Worm (Caenorhabditis elegans) whole organism, mixed stage, embryonic: ENCODE results near the gene dsl-5.

Source experiments
- unc-39 ChIP-seq: fragments of 150-350 bp; optimal IDR thresholded peaks from 2 replicates; lab custom pipeline; 2014; ENCODE audit warnings: missing biosample characterization, missing genetic modification characterization
- unc-62 ChIP-seq: fragments of 150-350 bp; optimal IDR thresholded peaks from 2 replicates; lab custom pipeline; 2014; ENCODE audit warnings: missing biosample characterization, missing genetic modification reagents, missing genetic modification characterization
- zip-8 ChIP-seq: fragments of 150-350 bp; optimal IDR thresholded peaks from 2 replicates; lab custom pipeline; 2014; ENCODE audit warnings: missing biosample characterization, missing genetic modification characterization

- TF ChIP-seq unc-62 (GFP tag; lab: Kevin White, UChicago), result no peak
- TF ChIP-seq zip-8 (tag; lab: Kevin White, UChicago), result no peak
- no peak for TF ChIP-seq unc-39 (tag; lab: Kevin White, UChicago)
These were observed 38.2 kb downstream of the dsl-5 start for ce11 chrIV:11582450-11583166.
